Fruit fly (Drosophila melanogaster): Measurements from ENCODE around the gene CG31097.

Gene CG31097

dm6 chr3R:25281165-25281564, 16.4 kb downstream of the CG31097 start, which contains the start of gene CG11892 (continued):
- TF ChIP-seq sd (tag; optimal IDR thresholded peaks at IDR 0.05) (peak; percentile 31), CG17359 (tag; optimal IDR thresholded peaks at IDR 0.05) (peak; percentile 60), CG15011 (GFP tag; optimal IDR thresholded peaks at IDR 0.05) (peak; percentile 31), ara (GFP tag; IDR thresholded peaks at IDR 0.05) (0 out of 2 replicates have a peak, but pooled peaks have one; percentile 43), Sox102F (GFP tag; optimal IDR thresholded peaks at IDR 0.05) (peak; percentile 37), sug (tag; optimal IDR thresholded peaks at IDR 0.05) (peak; percentile 48), Kr (GFP tag; optimal IDR thresholded peaks at IDR 0.05) (no peak), MTF-1 (GFP tag; optimal IDR thresholded peaks at IDR 0.05; ENCODE audit: borderline replicate concordance) (peak; percentile 69), Hsf (GFP tag; optimal IDR thresholded peaks at IDR 0.05) (no peak), lilli (GFP tag; optimal IDR thresholded peaks at IDR 0.05) (peak; percentile 15), CrebB (tag; optimal IDR thresholded peaks at IDR 0.05) (peak; percentile 66), ind (GFP tag; optimal IDR thresholded peaks at IDR 0.05) (no peak), CG8359 (GFP tag; optimal IDR thresholded peaks at IDR 0.05; ENCODE audit: borderline replicate concordance) (peak; percentile 6), CG12769 (tag; optimal IDR thresholded peaks at IDR 0.05) (peak; percentile 87), CG3847 (GFP tag; IDR thresholded peaks at IDR 0.05) (no peak), CG2712 (tag; optimal IDR thresholded peaks at IDR 0.05) (no peak), CG9817 (tag; optimal IDR thresholded peaks at IDR 0.05) (peak; percentile 52), CG10147 (GFP tag; optimal IDR thresholded peaks at IDR 0.05) (peak; percentile 27), Lpt (GFP tag; optimal IDR thresholded peaks at IDR 0.05) (no peak), CG34422 (GFP tag; IDR thresholded peaks at IDR 0.05) (no peak), CG13296 (GFP tag; optimal IDR thresholded peaks at IDR 0.05) (peak; percentile 76), trh (GFP tag; optimal IDR thresholded peaks at IDR 0.05) (no peak), scrt (GFP tag; optimal IDR thresholded peaks at IDR 0.05) (peak; percentile 68), CG2120 (GFP tag; optimal IDR thresholded peaks at IDR 0.05) (peak; percentile 44), sqz (GFP tag; optimal IDR thresholded peaks at IDR 0.05) (no peak), CG14014 (GFP tag; IDR thresholded peaks at IDR 0.05) (peak; percentile 27; the same call in 1 of the 2 replicates), nom (GFP tag; optimal IDR thresholded peaks at IDR 0.05) (no peak), B-H2 (GFP tag; optimal IDR thresholded peaks at IDR 0.05) (peak; percentile 19), CG15514 (GFP tag; optimal IDR thresholded peaks at IDR 0.05) (peak; percentile 53), Rfx (GFP tag; IDR thresholded peaks at IDR 0.05) (0 out of 2 replicates have a peak, but pooled peaks have one; percentile 15), CG14441 (GFP tag; IDR thresholded peaks at IDR 0.05) (no peak), CG13424 (tag; optimal IDR thresholded peaks at IDR 0.05) (peak; percentile 52), CkIIα-i1 (GFP tag; IDR thresholded peaks at IDR 0.05) (no peak), HHEX (GFP tag; optimal IDR thresholded peaks at IDR 0.05) (peak; percentile 64), Gsc (GFP tag; IDR thresholded peaks at IDR 0.05) (no peak), gcm (GFP tag; optimal IDR thresholded peaks at IDR 0.05) (no peak), exex (tag; optimal IDR thresholded peaks at IDR 0.05) (peak; percentile 15), CG15269 (tag; optimal IDR thresholded peaks at IDR 0.05) (peak; percentile 60), CG6854 (GFP tag; optimal IDR thresholded peaks at IDR 0.05) (peak; percentile 40), CG7987 (GFP tag; optimal IDR thresholded peaks at IDR 0.05) (peak; percentile 80), Atf-2 (GFP tag; optimal IDR thresholded peaks at IDR 0.05) (no peak), hkb (optimal IDR thresholded peaks at IDR 0.05) (no peak), hkb (GFP tag; IDR thresholded peaks at IDR 0.05) (peak; percentile 27; the same call in 1 of the 2 replicates), NfI (GFP tag; optimal IDR thresholded peaks at IDR 0.05) (peak; percentile 41), CG30403 (GFP tag; optimal IDR thresholded peaks at IDR 0.05) (no peak), D19B (GFP tag; optimal IDR thresholded peaks at IDR 0.05) (no peak), odd (GFP tag; optimal IDR thresholded peaks at IDR 0.05) (peak; percentile 66), CG17385 (GFP tag; optimal IDR thresholded peaks at IDR 0.05) (peak; percentile 44), dpn (GFP tag; optimal IDR thresholded peaks at IDR 0.05) (no peak), CG18619 (GFP tag; optimal IDR thresholded peaks at IDR 0.05) (peak; percentile 46)
